ENCODE assay signal across 1 fruit fly cellular context in genomic region chrX:765039-765508, dm6.
A peak's percentile ranks its signal among the peaks of the same experiment; 100 is the strongest.
TF ChIP-seq lines count a peak whose summit lies in the region.

RpL22 (minus strand) TSS chrX:765130.

TF ChIP-seq in whole organism, embryonic, 481 proteins besides CTCF, POLR2A, EP300 and RAD21 (continued from another document and continues in another):
- TF ChIP-seq CG4424 (GFP tag; optimal IDR thresholded peaks at IDR 0.05; lab: Kevin White, UChicago) (peak; percentile 81), al (GFP tag; IDR thresholded peaks at IDR 0.05; lab: Robert Waterston, UW) (peak; percentile 75), dmrt11E (tag; optimal IDR thresholded peaks at IDR 0.05; lab: Kevin White, UChicago) (peak; percentile 74), CG7987 (GFP tag; optimal IDR thresholded peaks at IDR 0.05; lab: Kevin White, UChicago) (peak; percentile 95), org-1 (GFP tag; optimal IDR thresholded peaks at IDR 0.05; lab: Kevin White, UChicago) (peak; percentile 89), peb (GFP tag; IDR thresholded peaks at IDR 0.05; lab: Robert Waterston, UW) (peak; percentile 55; the same call in 1 of the 2 replicates), MESR4 (GFP tag; optimal IDR thresholded peaks at IDR 0.05; lab: Kevin White, UChicago) (peak; percentile 100), CG2875 (GFP tag; optimal IDR thresholded peaks at IDR 0.05; lab: Kevin White, UChicago) (peak; percentile 93), zfh2 (GFP tag; optimal IDR thresholded peaks at IDR 0.05; lab: Kevin White, UChicago) (peak; percentile 78), Ada2b (GFP tag; IDR thresholded peaks at IDR 0.05; lab: Robert Waterston, UW) (peak; percentile 58; the same call in 1 of the 2 replicates), pzg (GFP tag; optimal IDR thresholded peaks at IDR 0.05; lab: Kevin White, UChicago) (peak; percentile 98), Dfd (GFP tag; optimal IDR thresholded peaks at IDR 0.05; lab: Kevin White, UChicago) (no peak), grau (tag; optimal IDR thresholded peaks at IDR 0.05; lab: Kevin White, UChicago) (peak; percentile 79), tll (GFP tag; optimal IDR thresholded peaks at IDR 0.05; lab: Kevin White, UChicago) (peak in 1 of 2 experiments; percentile 3), CG2889 (GFP tag; IDR thresholded peaks at IDR 0.05; lab: Robert Waterston, UW) (peak; percentile 54; the same call in 1 of the 3 replicates), HLHmδ (GFP tag; optimal IDR thresholded peaks at IDR 0.05; lab: Kevin White, UChicago) (peak; percentile 98), Rx (GFP tag; IDR thresholded peaks at IDR 0.05; lab: Robert Waterston, UW) (peak; percentile 87), CG17359 (tag; optimal IDR thresholded peaks at IDR 0.05; lab: Kevin White, UChicago) (peak; percentile 81), Hmx (GFP tag; optimal IDR thresholded peaks at IDR 0.05; lab: Kevin White, UChicago) (no peak), Fer3 (tag; optimal IDR thresholded peaks at IDR 0.05; lab: Kevin White, UChicago) (peak; percentile 82), CG30431 (GFP tag; optimal IDR thresholded peaks at IDR 0.05; lab: Kevin White, UChicago) (peak; percentile 76), ttk (GFP tag; IDR thresholded peaks at IDR 0.05; lab: Robert Waterston, UW) (peak; percentile 63; the same call in 1 of the 2 replicates), mld (GFP tag; IDR thresholded peaks at IDR 0.05; lab: Robert Waterston, UW; ENCODE audit: partially characterized antibody) (no peak), D (optimal IDR thresholded peaks at IDR 0.05; lab: Kevin White, UChicago) (no peak), D (GFP tag; optimal IDR thresholded peaks at IDR 0.05; lab: Kevin White, UChicago) (peak; percentile 83), odd (GFP tag; optimal IDR thresholded peaks at IDR 0.05; lab: Kevin White, UChicago) (peak; percentile 93), salm (tag; optimal IDR thresholded peaks at IDR 0.05; lab: Kevin White, UChicago) (peak; percentile 68), D19B (GFP tag; optimal IDR thresholded peaks at IDR 0.05; lab: Kevin White, UChicago) (peak; percentile 69), toy (GFP tag; IDR thresholded peaks at IDR 0.05; lab: Robert Waterston, UW) (peak; percentile 61; the same call in 1 of the 2 replicates), sim (GFP tag; IDR thresholded peaks at IDR 0.05; lab: Robert Waterston, UW) (peak; percentile 77), CG11093 (GFP tag; IDR thresholded peaks at IDR 0.05; lab: Robert Waterston, UW) (peak; percentile 52; the same call in 1 of the 3 replicates), CG11696 (GFP tag; IDR thresholded peaks at IDR 0.05; lab: Robert Waterston, UW) (peak; percentile 61; the same call in 1 of the 2 replicates), Sin3A (optimal IDR thresholded peaks at IDR 0.05; lab: Kevin White, UChicago) (peak; percentile 80), CG10431 (GFP tag; optimal IDR thresholded peaks at IDR 0.05; lab: Kevin White, UChicago) (peak; percentile 71), ATbp (GFP tag; optimal IDR thresholded peaks at IDR 0.05; lab: Kevin White, UChicago) (peak; percentile 90), CG1024 (GFP tag; IDR thresholded peaks at IDR 0.05; lab: Robert Waterston, UW) (peak; percentile 78), CG9932 (GFP tag; IDR thresholded peaks at IDR 0.05; lab: Robert Waterston, UW) (peak; percentile 80), CG18262 (tag; optimal IDR thresholded peaks at IDR 0.05; lab: Kevin White, UChicago) (peak; percentile 65), pfk (GFP tag; optimal IDR thresholded peaks at IDR 0.05; lab: Kevin White, UChicago) (peak; percentile 69), gcm2 (GFP tag; optimal IDR thresholded peaks at IDR 0.05; lab: Kevin White, UChicago) (peak; percentile 80), slou (GFP tag; optimal IDR thresholded peaks at IDR 0.05; lab: Kevin White, UChicago) (peak; percentile 86), CG30020 (tag; optimal IDR thresholded peaks at IDR 0.05; lab: Kevin White, UChicago) (peak; percentile 44), jing (GFP tag; optimal IDR thresholded peaks at IDR 0.05; lab: Kevin White, UChicago) (peak; percentile 60), Usf (GFP tag; optimal IDR thresholded peaks at IDR 0.05; lab: Kevin White, UChicago) (peak; percentile 83), zen (tag; optimal IDR thresholded peaks at IDR 0.05; lab: Kevin White, UChicago) (peak; percentile 71), inv (GFP tag; IDR thresholded peaks at IDR 0.05; lab: Robert Waterston, UW; ENCODE audit: partially characterized antibody) (no peak; the same call in 1 of the 2 replicates), Gug (GFP tag; IDR thresholded peaks at IDR 0.05; lab: Robert Waterston, UW) (peak; percentile 51; the same call in 2 of the 4 replicates), sc (optimal IDR thresholded peaks at IDR 0.05; lab: Kevin White, UChicago) (no peak), sc (GFP tag; optimal IDR thresholded peaks at IDR 0.05; lab: Kevin White, UChicago) (peak; percentile 76), sqz (GFP tag; optimal IDR thresholded peaks at IDR 0.05; lab: Kevin White, UChicago) (peak; percentile 93), CG11085 (GFP tag; IDR thresholded peaks at IDR 0.05; lab: Robert Waterston, UW) (peak; percentile 89), Lhr (GFP tag; optimal IDR thresholded peaks at IDR 0.05; lab: Kevin White, UChicago) (peak; percentile 97), HHEX (GFP tag; optimal IDR thresholded peaks at IDR 0.05; lab: Kevin White, UChicago) (peak; percentile 95), Sox102F (GFP tag; optimal IDR thresholded peaks at IDR 0.05; lab: Kevin White, UChicago) (peak; percentile 60), CG4820 (GFP tag; optimal IDR thresholded peaks at IDR 0.05; lab: Kevin White, UChicago) (peak; percentile 72), CG7372 (GFP tag; IDR thresholded peaks at IDR 0.05; lab: Robert Waterston, UW) (peak; percentile 71), lola (GFP tag; optimal IDR thresholded peaks at IDR 0.05; lab: Kevin White, UChicago) (peak in 1 of 3 experiments; percentile 59), CG10321 (GFP tag; IDR thresholded peaks at IDR 0.05; lab: Robert Waterston, UW) (peak; percentile 70), Camta (GFP tag; optimal IDR thresholded peaks at IDR 0.05; lab: Kevin White, UChicago) (peak; percentile 91), scrt (GFP tag; optimal IDR thresholded peaks at IDR 0.05; lab: Kevin White, UChicago) (peak; percentile 86), pnt (GFP tag; optimal IDR thresholded peaks at IDR 0.05; lab: Kevin White, UChicago) (peak; percentile 68), TFAM (GFP tag; optimal IDR thresholded peaks at IDR 0.05; lab: Kevin White, UChicago) (peak; percentile 81), Stat92E (GFP tag; optimal IDR thresholded peaks at IDR 0.05; lab: Kevin White, UChicago) (peak in 1 of 3 experiments; percentile 46), vvl (GFP tag; IDR thresholded peaks at IDR 0.05; lab: Robert Waterston, UW) (peak; percentile 92), CG16815 (GFP tag; optimal IDR thresholded peaks at IDR 0.05; lab: Kevin White, UChicago) (peak; percentile 71), H2.0 (GFP tag; IDR thresholded peaks at IDR 0.05; lab: Robert Waterston, UW) (peak; percentile 69), CG30403 (GFP tag; optimal IDR thresholded peaks at IDR 0.05; lab: Kevin White, UChicago) (peak; percentile 73), en (GFP tag; optimal IDR thresholded peaks at IDR 0.05; lab: Kevin White, UChicago) (peak; percentile 84), CG8924 (tag; optimal IDR thresholded peaks at IDR 0.05; lab: Kevin White, UChicago) (peak; percentile 79), phol (tag; optimal IDR thresholded peaks at IDR 0.05; lab: Kevin White, UChicago) (peak; percentile 91), CG7556 (GFP tag; optimal IDR thresholded peaks at IDR 0.05; lab: Kevin White, UChicago) (peak; percentile 70), vnd (GFP tag; IDR thresholded peaks at IDR 0.05; lab: Robert Waterston, UW; ENCODE audit: partially characterized antibody) (no peak), eve (GFP tag; optimal IDR thresholded peaks at IDR 0.05; lab: Kevin White, UChicago) (no peak), GATAe (GFP tag; conservative IDR thresholded peaks at IDR 0.05; lab: Robert Waterston, UW) (peak; percentile 70), pan (optimal IDR thresholded peaks at IDR 0.05; lab: Kevin White, UChicago) (no peak), pan (GFP tag; optimal IDR thresholded peaks at IDR 0.05 in 1 of 2, IDR thresholded peaks at IDR 0.05 in 1 of 2) (peak in 1 of 2 experiments; percentile 82), CG10462 (GFP tag; optimal IDR thresholded peaks at IDR 0.05; lab: Kevin White, UChicago) (peak; percentile 57), Hr78 (GFP tag; optimal IDR thresholded peaks at IDR 0.05; lab: Kevin White, UChicago) (peak in 1 of 2 experiments; percentile 25), CG3065 (GFP tag; optimal IDR thresholded peaks at IDR 0.05; lab: Kevin White, UChicago) (peak; percentile 79), ind (GFP tag; optimal IDR thresholded peaks at IDR 0.05; lab: Kevin White, UChicago) (peak; percentile 71), Kr (GFP tag; optimal IDR thresholded peaks at IDR 0.05; lab: Kevin White, UChicago) (no peak), Blimp-1 (GFP tag; optimal IDR thresholded peaks at IDR 0.05; lab: Kevin White, UChicago) (peak; percentile 70), ac (GFP tag; optimal IDR thresholded peaks at IDR 0.05; lab: Kevin White, UChicago) (peak; percentile 72), CG10274 (GFP tag; optimal IDR thresholded peaks at IDR 0.05; lab: Kevin White, UChicago) (peak; percentile 78), CG5245 (GFP tag; optimal IDR thresholded peaks at IDR 0.05; lab: Kevin White, UChicago) (peak; percentile 77), Gsc (GFP tag; IDR thresholded peaks at IDR 0.05; lab: Robert Waterston, UW) (no peak), fu2 (GFP tag; optimal IDR thresholded peaks at IDR 0.05; lab: Kevin White, UChicago) (peak; percentile 89), B-H2 (GFP tag; optimal IDR thresholded peaks at IDR 0.05; lab: Kevin White, UChicago) (peak; percentile 87), gfzf (GFP tag; optimal IDR thresholded peaks at IDR 0.05; lab: Kevin White, UChicago) (peak; percentile 100), ewg (GFP tag; optimal IDR thresholded peaks at IDR 0.05; lab: Kevin White, UChicago) (peak; percentile 94), Sry-δ (GFP tag; optimal IDR thresholded peaks at IDR 0.05; lab: Kevin White, UChicago) (peak; percentile 80), Ssrp (tag; optimal IDR thresholded peaks at IDR 0.05; lab: Kevin White, UChicago) (peak; percentile 36), CG11695 (GFP tag; IDR thresholded peaks at IDR 0.05; lab: Robert Waterston, UW) (peak; percentile 68), CG10147 (GFP tag; optimal IDR thresholded peaks at IDR 0.05; lab: Kevin White, UChicago) (peak; percentile 75), CG15073 (GFP tag; optimal IDR thresholded peaks at IDR 0.05; lab: Kevin White, UChicago) (no peak), Opbp (GFP tag; IDR thresholded peaks at IDR 0.05; lab: Robert Waterston, UW; ENCODE audit: partially characterized antibody) (peak; percentile 70; the same call in 1 of the 3 replicates), CG8765 (GFP tag; IDR thresholded peaks at IDR 0.05; lab: Robert Waterston, UW) (peak; percentile 47; the same call in 1 of the 2 replicates), PHDP (tag; optimal IDR thresholded peaks at IDR 0.05; lab: Kevin White, UChicago) (peak; percentile 80), CG13123 (GFP tag; optimal IDR thresholded peaks at IDR 0.05; lab: Kevin White, UChicago) (peak; percentile 79), Mes4 (GFP tag; optimal IDR thresholded peaks at IDR 0.05; lab: Kevin White, UChicago) (peak; percentile 97), fd3F (GFP tag; optimal IDR thresholded peaks at IDR 0.05; lab: Kevin White, UChicago) (peak; percentile 69), crc (GFP tag; optimal IDR thresholded peaks at IDR 0.05; lab: Kevin White, UChicago) (peak; percentile 84), Six4 (GFP tag; optimal IDR thresholded peaks at IDR 0.05; lab: Kevin White, UChicago) (peak; percentile 80), CG12236 (GFP tag; optimal IDR thresholded peaks at IDR 0.05; lab: Kevin White, UChicago) (peak; percentile 75), CG33213 (GFP tag; optimal IDR thresholded peaks at IDR 0.05; lab: Kevin White, UChicago) (peak; percentile 97), Max (GFP tag; optimal IDR thresholded peaks at IDR 0.05; lab: Kevin White, UChicago) (peak; percentile 89), seq (GFP tag; IDR thresholded peaks at IDR 0.05; lab: Robert Waterston, UW) (peak; percentile 76), CG15479 (GFP tag; optimal IDR thresholded peaks at IDR 0.05; lab: Kevin White, UChicago) (no peak), gro (GFP tag; optimal IDR thresholded peaks at IDR 0.05; lab: Kevin White, UChicago) (peak; percentile 90), Xrp1 (GFP tag; IDR thresholded peaks at IDR 0.05; lab: Robert Waterston, UW) (peak; percentile 61), Fer2 (tag; optimal IDR thresholded peaks at IDR 0.05; lab: Kevin White, UChicago) (peak; percentile 60), CG2712 (tag; optimal IDR thresholded peaks at IDR 0.05; lab: Kevin White, UChicago) (peak; percentile 82), CG6683 (GFP tag; optimal IDR thresholded peaks at IDR 0.05; lab: Kevin White, UChicago) (peak; percentile 86), CG34224 (GFP tag; IDR thresholded peaks at IDR 0.05; lab: Robert Waterston, UW; ENCODE audit: partially characterized antibody) (no peak), cwo (GFP tag; optimal IDR thresholded peaks at IDR 0.05; lab: Kevin White, UChicago) (peak; percentile 79), CG9437 (GFP tag; optimal IDR thresholded peaks at IDR 0.05; lab: Kevin White, UChicago) (peak; percentile 65), CG32772 (GFP tag; IDR thresholded peaks at IDR 0.05; lab: Robert Waterston, UW) (peak; percentile 69), D19A (tag; optimal IDR thresholded peaks at IDR 0.05; lab: Kevin White, UChicago) (peak; percentile 71), E2f1 (GFP tag; IDR thresholded peaks at IDR 0.05; lab: Robert Waterston, UW) (peak; percentile 76), wek (GFP tag; optimal IDR thresholded peaks at IDR 0.05; lab: Kevin White, UChicago) (peak; percentile 83), fru (optimal IDR thresholded peaks at IDR 0.05; lab: Kevin White, UChicago) (no peak), lbe (GFP tag; optimal IDR thresholded peaks at IDR 0.05; lab: Kevin White, UChicago) (no peak), CG42726 (GFP tag; IDR thresholded peaks at IDR 0.05; lab: Robert Waterston, UW; ENCODE audit: partially characterized antibody) (no peak), kay (GFP tag; optimal IDR thresholded peaks at IDR 0.05; lab: Kevin White, UChicago) (peak; percentile 64), CG1529 (GFP tag; optimal IDR thresholded peaks at IDR 0.05; lab: Kevin White, UChicago) (peak; percentile 78), ERR (GFP tag; optimal IDR thresholded peaks at IDR 0.05; lab: Kevin White, UChicago) (peak; percentile 74), sr (GFP tag; IDR thresholded peaks at IDR 0.05; lab: Robert Waterston, UW) (peak; percentile 88), CHES-1-like (GFP tag; optimal IDR thresholded peaks at IDR 0.05; lab: Kevin White, UChicago) (peak; percentile 92), CG5180 (GFP tag; optimal IDR thresholded peaks at IDR 0.05; lab: Kevin White, UChicago) (peak; percentile 68)
